Fruit fly (Drosophila melanogaster): ENCODE data around the gene Gld2.

Gene Gld2

DNA sequence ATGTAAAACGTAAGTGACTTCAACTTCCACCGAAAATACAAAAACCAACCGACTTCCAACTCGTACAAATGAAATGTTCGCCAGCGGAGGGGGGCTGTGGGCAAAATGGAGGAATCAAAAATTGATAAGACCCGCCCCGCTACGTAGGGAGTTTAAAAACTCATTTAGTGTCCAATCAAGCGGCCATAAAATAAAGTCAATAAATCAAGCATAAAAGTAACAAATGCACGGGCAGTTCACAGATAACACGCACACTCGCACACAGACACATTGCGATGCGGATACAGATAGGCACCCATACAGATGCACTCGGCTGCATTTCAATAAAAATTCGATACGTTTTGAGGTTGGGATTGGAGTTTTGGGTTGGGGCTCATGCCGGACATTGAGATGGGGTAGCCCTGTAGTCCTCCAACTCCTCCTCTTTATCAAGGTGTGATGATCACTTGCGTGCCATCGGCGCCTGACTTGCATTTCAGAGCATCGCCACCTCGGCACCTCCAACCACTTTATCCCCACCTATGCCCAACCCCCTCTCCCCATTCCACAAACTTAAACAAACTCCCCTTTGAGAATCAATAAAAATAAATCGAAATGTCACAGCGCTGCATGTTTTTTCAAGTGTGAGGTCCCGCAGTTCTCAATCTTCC lies 13.8 kb upstream of the Gld2 start:
- no peak for TF ChIP-seq CG17801 (GFP tag; optimal IDR thresholded peaks at IDR 0.05; ENCODE audit: partially characterized antibody)

DNA sequence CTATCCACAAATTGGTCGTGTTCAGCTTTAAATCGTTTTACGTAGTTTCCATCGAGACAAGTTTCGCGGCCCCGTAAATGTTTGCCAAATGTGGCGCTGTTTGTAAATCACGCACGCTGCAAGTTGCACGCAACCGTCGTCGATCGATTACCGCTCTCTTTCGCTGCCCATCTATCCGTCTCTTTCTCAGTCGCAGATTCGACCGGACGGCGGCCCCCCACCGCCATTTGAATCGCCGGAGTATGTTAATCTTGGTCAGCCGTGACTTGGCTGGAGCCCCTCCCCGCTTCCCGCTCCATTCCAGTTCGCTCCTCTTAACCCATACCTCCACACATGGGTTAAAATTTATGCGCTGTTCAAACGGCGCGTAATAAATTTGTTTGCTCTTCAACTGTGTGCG lies 12.7 kb upstream of the Gld2 start:
- TF ChIP-seq CG17801 (GFP tag; optimal IDR thresholded peaks at IDR 0.05; ENCODE audit: partially characterized antibody) = no peak

DNA sequence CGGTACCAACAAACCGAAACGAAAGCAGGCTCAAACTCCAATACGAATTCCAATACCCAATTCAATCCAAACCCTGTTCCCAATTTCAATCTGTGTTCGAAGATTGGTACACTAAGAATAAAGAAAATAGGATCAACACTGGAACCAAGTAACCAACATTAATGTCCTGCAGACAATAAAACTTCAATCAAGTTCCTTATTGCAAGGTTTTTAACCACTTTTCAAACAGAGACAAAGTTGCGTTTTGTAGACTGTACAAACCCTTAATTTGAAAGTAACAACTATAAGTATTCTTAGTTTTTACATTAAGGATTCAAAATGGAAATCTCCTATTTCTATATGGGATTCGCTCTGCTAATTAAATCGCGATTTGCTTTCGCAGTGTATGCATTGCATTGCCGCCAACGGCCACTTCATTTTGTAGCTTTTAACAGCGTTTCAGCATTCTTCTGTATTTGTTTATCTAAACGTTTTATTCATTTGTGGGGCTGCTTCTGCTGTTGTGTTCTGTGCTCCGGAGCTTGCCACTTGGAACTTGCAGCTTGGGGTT lies 12.2 kb upstream of the Gld2 start:
- no peak for TF ChIP-seq CG17801 (GFP tag; optimal IDR thresholded peaks at IDR 0.05; ENCODE audit: partially characterized antibody)

DNA sequence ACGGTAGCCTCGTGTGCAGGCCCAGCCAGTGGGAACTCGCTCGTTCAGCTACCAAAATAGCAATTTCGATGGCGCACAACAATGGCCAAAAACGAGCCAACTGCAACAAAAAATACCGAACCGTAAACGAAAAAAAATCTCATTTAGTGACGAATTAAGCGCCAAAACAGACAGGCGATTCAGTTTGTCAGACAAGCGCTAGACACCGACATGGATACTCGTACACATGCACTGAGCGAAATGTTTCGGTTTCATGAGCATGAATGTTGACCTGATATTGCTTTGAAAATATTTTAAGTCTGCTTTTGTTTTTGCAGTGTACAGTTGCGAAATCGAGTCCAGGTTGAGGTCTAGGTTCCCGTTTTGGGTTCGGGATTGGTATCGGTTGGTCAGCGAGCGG lies 9.2 kb upstream of the Gld2 start:
- TF ChIP-seq CG17801 (GFP tag; optimal IDR thresholded peaks at IDR 0.05; ENCODE audit: partially characterized antibody) = no peak

DNA sequence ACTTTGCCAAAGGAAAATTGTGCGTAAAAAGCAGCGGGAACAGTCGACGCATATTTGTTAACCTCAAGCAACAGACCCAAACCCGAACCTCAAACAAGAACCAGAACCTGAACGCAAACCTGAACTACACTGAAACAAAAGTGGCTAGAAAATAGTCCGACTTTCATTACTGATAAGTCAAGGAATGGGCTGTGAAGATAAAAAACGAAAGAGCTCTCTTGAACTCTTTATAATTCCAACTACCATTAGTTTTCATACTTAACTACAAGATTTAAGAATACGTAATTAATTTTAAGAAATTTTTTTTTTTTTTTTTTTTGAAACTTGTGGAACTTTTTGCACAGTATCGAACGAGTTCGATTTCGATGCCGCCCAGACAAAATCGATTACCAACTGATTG lies 6.1 kb upstream of the Gld2 start:
- TF ChIP-seq CG17801 (GFP tag; optimal IDR thresholded peaks at IDR 0.05; ENCODE audit: partially characterized antibody) = no peak

DNA sequence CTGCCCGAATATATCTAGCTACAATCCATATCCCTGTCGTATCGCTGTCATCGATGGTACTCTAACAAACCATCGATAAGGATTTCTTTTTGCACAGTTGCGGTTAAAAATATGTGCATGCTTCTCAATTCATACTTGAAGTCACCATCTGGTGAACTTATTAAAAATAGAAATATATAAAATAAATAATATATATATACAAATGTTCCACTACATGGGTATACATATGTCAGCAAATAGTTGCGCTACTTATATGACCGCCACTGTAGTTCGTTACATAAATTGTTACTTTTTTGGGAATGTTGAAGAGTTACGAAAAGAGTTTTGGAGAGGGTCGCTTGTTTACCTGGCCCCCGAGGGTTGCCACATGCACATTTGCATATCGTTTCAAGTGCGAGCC lies 9.2 kb downstream of the Gld2 start:
- TF ChIP-seq CG17801 (GFP tag; optimal IDR thresholded peaks at IDR 0.05; ENCODE audit: partially characterized antibody) = no peak

DNA sequence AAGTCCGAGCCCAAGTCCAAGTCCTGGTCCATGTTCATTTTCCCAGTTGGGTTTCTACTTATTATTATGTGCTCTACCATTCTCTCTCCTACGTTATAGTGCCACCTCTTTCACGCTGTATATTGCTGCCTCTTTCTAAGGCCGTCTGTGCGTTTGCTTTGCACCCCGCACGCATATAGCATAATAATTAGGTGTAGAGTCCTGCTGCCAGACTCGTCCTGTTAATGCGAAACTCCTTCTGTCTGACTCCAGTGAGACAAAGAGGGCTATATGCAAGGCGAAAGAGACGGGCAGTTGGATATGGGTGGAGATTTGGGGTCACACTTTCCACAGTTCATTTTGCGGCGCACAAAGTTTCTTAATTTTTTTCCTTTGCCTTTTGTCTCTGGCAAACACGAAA lies 11.8 kb downstream of the Gld2 start:
- TF ChIP-seq CG17801 (GFP tag; optimal IDR thresholded peaks at IDR 0.05; ENCODE audit: partially characterized antibody) = no peak

DNA sequence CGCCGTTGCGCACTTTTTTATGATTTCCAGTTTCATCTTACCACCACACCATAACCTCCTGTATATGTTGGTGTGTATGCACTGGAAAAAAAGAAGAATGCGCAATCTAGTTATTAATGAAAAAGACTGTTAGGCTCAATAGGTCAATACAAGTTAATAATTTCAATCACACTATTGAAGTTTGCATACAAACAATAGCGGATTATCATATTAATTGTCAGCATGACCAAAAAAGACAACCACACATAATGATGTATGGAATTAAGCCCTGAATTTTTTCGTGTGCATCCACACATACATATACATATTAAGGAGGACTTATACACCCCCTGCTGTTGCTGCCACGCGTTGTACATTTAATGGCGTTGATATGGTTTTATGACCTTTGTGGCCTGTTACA lies 25.1 kb downstream of the Gld2 start:
- no peak for TF ChIP-seq CG17801 (GFP tag; optimal IDR thresholded peaks at IDR 0.05; ENCODE audit: partially characterized antibody)

DNA sequence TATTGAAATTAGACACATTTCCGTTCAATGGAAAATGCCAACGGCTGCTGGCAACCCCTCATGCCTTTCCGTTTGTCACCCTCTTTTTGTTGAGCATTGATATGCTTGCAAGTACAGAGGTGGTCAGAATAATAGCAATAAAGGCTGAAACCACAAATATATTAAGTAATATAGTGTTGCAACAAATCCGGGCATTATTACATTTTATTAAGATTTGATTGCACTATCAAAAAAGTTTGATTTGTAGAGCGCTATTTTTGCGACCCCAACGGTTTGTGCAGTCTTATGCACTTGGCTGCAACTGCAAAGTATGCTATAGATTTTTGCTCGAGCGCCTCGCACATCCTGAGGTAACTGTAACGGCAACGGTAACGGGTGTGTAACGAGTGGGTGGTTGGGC lies 48.6 kb downstream of the Gld2 start:
- no peak for TF ChIP-seq CG17801 (GFP tag; optimal IDR thresholded peaks at IDR 0.05; ENCODE audit: partially characterized antibody)

DNA sequence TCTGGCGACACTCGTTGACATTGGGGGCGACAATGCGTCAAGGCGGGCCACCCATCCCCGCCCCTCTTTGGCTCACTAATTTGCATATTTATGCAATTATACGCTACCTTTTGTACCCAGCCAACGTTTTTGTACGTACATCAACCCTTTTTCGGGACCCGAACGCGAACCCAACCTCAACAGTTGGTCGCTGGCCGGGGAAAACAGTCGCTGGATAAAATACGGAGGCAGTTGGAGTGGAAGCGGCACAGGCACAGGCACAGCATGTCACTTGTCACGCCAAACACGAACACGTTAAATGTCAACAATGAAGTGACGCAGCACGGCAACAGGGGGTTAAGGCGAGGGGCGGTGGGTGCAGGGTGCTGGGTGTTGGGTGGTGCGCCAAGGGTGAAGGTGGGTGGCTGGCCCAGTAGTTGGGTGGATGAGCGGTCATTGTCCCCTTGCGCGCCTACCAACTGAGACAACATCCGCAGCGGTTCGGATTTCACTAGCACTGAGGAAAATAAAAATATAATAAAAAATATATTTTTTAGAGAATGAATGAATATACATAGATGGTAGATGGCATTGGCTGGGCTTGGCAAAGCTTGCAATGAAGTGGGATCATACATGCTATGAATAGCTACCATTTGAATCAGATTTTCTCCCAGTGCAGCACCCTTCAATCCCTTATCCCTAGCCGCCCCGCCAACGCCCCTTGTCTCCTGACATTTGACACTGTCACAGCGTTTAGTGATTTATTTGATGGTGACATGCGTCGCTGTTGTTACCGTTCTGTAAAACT lies 49.2 kb downstream of the Gld2 start:
- no peak for TF ChIP-seq CG17801 (GFP tag; optimal IDR thresholded peaks at IDR 0.05; ENCODE audit: partially characterized antibody)

Measured in ovary, adult (tissue).